Fruit fly (Drosophila melanogaster) whole organism, wandering third instar larva: Measurements from ENCODE around the gene pum.

Experiments used
- CG9705 ChIP-seq: fragments of 200-800 bp; sonication (Bioruptor generic); optimal IDR thresholded peaks from 2 replicates; lab custom pipeline; 2018; ENCODE audit warnings: missing biosample characterization, mild to moderate bottlenecking, missing genetic modification characterization
- Dif ChIP-seq: fragments of 200-275, 200-300 bp; sonication (Bioruptor generic); optimal IDR thresholded peaks from 2 replicates; lab custom pipeline; 2018; ENCODE audit warnings: missing biosample characterization, missing genetic modification characterization; ENCODE audit not compliant: partially characterized antibody
- Mio ChIP-seq: sonication (Bioruptor generic); optimal IDR thresholded peaks from 2 replicates; lab custom pipeline; 2016; ENCODE audit warnings: missing biosample characterization, missing genetic modification characterization
- rgr ChIP-seq: fragments of 200-800 bp; sonication (Bioruptor generic); optimal IDR thresholded peaks from 3 replicates; lab custom pipeline; 2016; ENCODE audit warnings: missing biosample characterization, mild to moderate bottlenecking, missing genetic modification characterization

DNA sequence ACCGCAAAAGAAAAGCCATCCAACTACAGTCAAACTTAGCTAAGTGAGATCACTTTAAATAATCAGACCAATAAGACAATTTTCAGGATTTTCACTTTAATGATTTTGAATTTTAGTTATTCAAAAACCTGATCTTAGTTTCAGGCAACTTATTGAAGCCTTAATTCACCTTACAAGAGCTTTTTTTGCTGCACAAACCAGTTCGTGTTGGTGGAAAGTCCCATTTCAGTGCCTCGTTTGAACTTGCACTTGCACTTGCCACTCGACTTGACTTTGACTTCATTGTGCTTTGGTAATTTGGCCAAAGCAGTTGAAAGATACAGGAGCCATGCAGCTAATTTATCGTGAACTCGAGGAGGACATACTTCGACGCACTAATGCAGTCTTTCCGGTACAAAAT, 14.1 kb upstream of the pum start, which contains the start of gene St2:
- TF ChIP-seq Dif (no peak), Mio (GFP tag; lab: Kevin White, UChicago) (no peak), CG9705 (GFP tag; lab: Kevin White, UChicago) (no peak), rgr (GFP tag; lab: Kevin White, UChicago) (no peak)
